Fruit fly (Drosophila melanogaster) whole organism, wandering third instar larva: ENCODE data around the gene yellow-g2.

ENCODE experiments used
- CG32264 ChIP-seq: fragments of 200-800 bp; sonication (Bioruptor generic); optimal IDR thresholded peaks from 2 replicates; lab custom pipeline; 2016; ENCODE audit warnings: missing biosample characterization, missing genetic modification characterization
- Dif ChIP-seq: fragments of 200-275, 200-300 bp; sonication (Bioruptor generic); optimal IDR thresholded peaks from 2 replicates; lab custom pipeline; 2018; ENCODE audit warnings: missing biosample characterization, missing genetic modification characterization; ENCODE audit not compliant: partially characterized antibody
- GATAd ChIP-seq: sonication (Bioruptor generic); optimal IDR thresholded peaks from 2 replicates; lab custom pipeline; 2016; ENCODE audit warnings: missing biosample characterization, missing genetic modification characterization
- Jra ChIP-seq: sonication (Bioruptor generic); optimal IDR thresholded peaks from 2 replicates; lab custom pipeline; 2016; ENCODE audit warnings: missing biosample characterization, missing genetic modification characterization
- Myc ChIP-seq: fragments of >200 bp; optimal IDR thresholded peaks from 2 replicates; lab custom pipeline; 2017
- OdsH ChIP-seq: fragments of 200-800 bp; sonication (Bioruptor generic); optimal IDR thresholded peaks from 2 replicates; lab custom pipeline; 2016; ENCODE audit warnings: missing biosample characterization, mild to moderate bottlenecking, missing genetic modification characterization
- Sp1 ChIP-seq: fragments of 200-800 bp; sonication (Bioruptor generic); optimal IDR thresholded peaks from 3 replicates; lab custom pipeline; 2019; ENCODE audit warnings: missing biosample characterization, mild to moderate bottlenecking, missing genetic modification characterization, moderate library complexity
- br ChIP-seq: fragments of 200-800 bp; sonication (Bioruptor generic); optimal IDR thresholded peaks from 2 replicates; lab custom pipeline; 2016; ENCODE audit warnings: missing biosample characterization, missing genetic modification characterization
- brk ChIP-seq: fragments of 200-800 bp; sonication (Bioruptor generic); optimal IDR thresholded peaks from 2 replicates; lab custom pipeline; 2016; ENCODE audit warnings: missing biosample characterization, mild to moderate bottlenecking, missing genetic modification characterization
- dl ChIP-seq, 2 experiments: fragments of 175-275, 200-275 bp in 1 of 2; fragments of 200-275 bp in 1 of 2; sonication (Bioruptor generic); optimal IDR thresholded peaks; lab custom pipeline; 2018; ENCODE audit warnings: mild to moderate bottlenecking in 2 of 2, missing biosample characterization in 2 of 2, missing genetic modification characterization in 2 of 2, moderate library complexity in 2 of 2; ENCODE audit not compliant: partially characterized antibody in 2 of 2, insufficient read depth in 1 of 2
- ey ChIP-seq: fragments of 200-800 bp; sonication (Bioruptor generic); optimal IDR thresholded peaks from 2 replicates; lab custom pipeline; 2016; ENCODE audit warnings: missing biosample characterization, missing genetic modification characterization
- fru ChIP-seq: fragments of 200-800 bp; sonication (Bioruptor generic); optimal IDR thresholded peaks from 3 replicates; lab custom pipeline; 2016; ENCODE audit warnings: missing biosample characterization, mild to moderate bottlenecking, missing genetic modification characterization
- sv ChIP-seq: fragments of 200-800 bp; sonication (Bioruptor generic); optimal IDR thresholded peaks from 3 replicates; lab custom pipeline; 2016; ENCODE audit warnings: missing biosample characterization, missing genetic modification characterization
- usp ChIP-seq: fragments of >200 bp; optimal IDR thresholded peaks from 2 replicates; lab custom pipeline; 2017; ENCODE audit warnings: missing biosample characterization, missing genetic modification characterization

DNA sequence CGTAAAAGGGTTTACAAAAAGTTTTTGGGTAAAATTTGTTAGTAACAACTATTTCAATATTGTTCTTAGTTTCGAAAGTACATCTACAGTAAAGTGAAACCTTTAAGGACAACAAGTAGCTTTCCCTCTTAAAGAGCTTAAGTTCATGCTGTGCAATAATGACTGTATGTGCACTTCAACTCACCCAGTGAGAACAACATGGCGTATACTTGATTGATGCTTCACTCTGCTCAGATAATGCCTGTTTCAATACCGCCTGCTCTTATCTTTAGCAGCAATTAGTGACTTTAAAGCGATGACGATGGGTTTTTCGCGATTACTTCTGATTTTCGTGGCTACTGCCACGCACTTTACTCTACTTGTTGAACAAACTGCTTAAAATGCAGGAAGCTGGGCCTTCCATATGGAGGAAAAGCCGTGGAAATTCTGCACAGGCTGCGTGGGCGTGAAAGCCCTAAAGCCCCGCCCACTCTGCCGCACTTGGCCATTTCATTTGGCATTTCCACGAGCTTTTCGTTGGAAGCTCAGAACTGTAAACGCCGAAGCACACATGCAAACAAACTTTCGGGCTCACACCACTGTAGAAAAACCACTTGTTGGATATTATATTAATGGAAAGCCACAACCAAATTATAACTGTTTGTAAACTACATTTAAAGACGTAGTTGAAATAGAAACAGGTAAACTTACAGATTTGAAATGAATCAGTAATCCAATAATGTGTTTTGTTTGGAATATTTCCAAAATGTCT, 19.8 kb upstream of the yellow-g2 start:
- TF ChIP-seq br (no peak), brk (GFP tag; lab: Kevin White, UChicago) (no peak), CG32264 (no peak), OdsH (GFP tag; lab: Kevin White, UChicago) (no peak), fru (GFP tag; lab: Kevin White, UChicago) (no peak), Sp1 (GFP tag; lab: Kevin White, UChicago) (no peak), Dif (GFP tag; lab: Kevin White, UChicago) (no peak), Myc (lab: Kevin White, UChicago) (no peak), ey (no peak), usp (no peak), dl (GFP tag; optimal IDR thresholded peaks at IDR 0.05; lab: Kevin White, UChicago; ENCODE audit: insufficient read depth in 1 of 2, partially characterized antibody in 2 of 2) (no peak), sv (GFP tag; lab: Kevin White, UChicago) (no peak), GATAd (GFP tag; lab: Kevin White, UChicago) (no peak), Jra (GFP tag; lab: Kevin White, UChicago) (no peak)
